Fruit fly (Drosophila melanogaster): ENCODE measurements around the gene CG43198.

DNA sequence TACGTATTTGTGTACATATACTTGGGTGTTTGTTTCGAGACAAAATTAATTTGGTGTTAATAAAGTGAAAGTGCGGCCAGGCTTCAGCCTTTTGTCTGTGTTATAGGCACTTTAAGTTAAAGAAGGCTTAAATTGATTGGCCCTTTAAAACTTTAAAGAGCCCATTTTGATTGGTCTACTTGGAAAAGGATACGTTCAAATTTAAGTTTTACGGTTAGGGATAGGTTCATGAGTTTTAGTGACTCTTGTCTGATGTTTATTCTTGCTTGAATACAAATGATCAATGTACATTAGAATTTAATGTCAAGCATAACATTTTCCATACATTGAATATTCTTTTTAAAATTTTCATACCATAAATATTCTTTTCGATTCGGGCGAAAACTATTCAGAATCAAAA, 46.2 kb downstream of the CG43198 start, which contains the start of gene CG32727:
- TF ChIP-seq Pif1B (GFP tag; optimal IDR thresholded peaks at IDR 0.05) (no peak), EcR (GFP tag; optimal IDR thresholded peaks at IDR 0.05) (no peak), CG13204 (GFP tag; optimal IDR thresholded peaks at IDR 0.05) (no peak), CG9948 (tag; optimal IDR thresholded peaks at IDR 0.05) (no peak)

Data from whole organism, pupa.